Fruit fly (Drosophila melanogaster) whole organism, embryonic: Measurements from ENCODE around the gene CG10907.
A peak's percentile ranks its signal among the peaks of the same experiment; 100 is the strongest.

Experiments
- Adf1 ChIP-seq: fragments of 200-800 bp; sonication (Bioruptor generic); IDR thresholded peaks from 2 replicates; pipeline ENCODE4 v1.3.6; 2022; ENCODE audit warnings: missing biosample characterization, missing genetic modification characterization
- Antp ChIP-seq: fragments of 200-800 bp; sonication (Bioruptor generic); optimal IDR thresholded peaks from 3 replicates; lab custom pipeline; 2016; ENCODE audit warnings: missing biosample characterization, missing genetic modification characterization
- Bdp1 ChIP-seq: fragments of 200-800 bp; sonication (Bioruptor generic); optimal IDR thresholded peaks from 3 replicates; lab custom pipeline; 2016; ENCODE audit warnings: missing biosample characterization, missing genetic modification characterization
- CG10543 ChIP-seq: fragments of 200-800 bp; sonication (Bioruptor generic); optimal IDR thresholded peaks from 3 replicates; lab custom pipeline; 2017; ENCODE audit warnings: missing biosample characterization, mild to moderate bottlenecking, missing genetic modification characterization, moderate library complexity
- CG10654 ChIP-seq: fragments of 200-800 bp; sonication (Bioruptor generic); optimal IDR thresholded peaks from 2 replicates; lab custom pipeline; 2016; ENCODE audit warnings: missing biosample characterization, missing genetic modification characterization
- CG11456 ChIP-seq: fragments of 200-800 bp; sonication (Bioruptor generic); IDR thresholded peaks from 3 replicates; pipeline ENCODE4 v1.3.6; 2022; ENCODE audit warnings: missing biosample characterization, missing genetic modification characterization
- CG11504 ChIP-seq: fragments of 200-800 bp; sonication (Bioruptor generic); optimal IDR thresholded peaks from 3 replicates; lab custom pipeline; 2019; ENCODE audit warnings: missing biosample characterization, mild to moderate bottlenecking, missing genetic modification characterization, moderate library complexity
- CG12769 ChIP-seq: fragments of 200-800 bp; sonication (Bioruptor generic); optimal IDR thresholded peaks from 2 replicates; lab custom pipeline; 2019; ENCODE audit warnings: missing biosample characterization, mild to moderate bottlenecking, missing genetic modification characterization, moderate library complexity
- CG12942 ChIP-seq: fragments of 200-800 bp; sonication (Bioruptor generic); optimal IDR thresholded peaks from 3 replicates; lab custom pipeline; 2016; ENCODE audit warnings: missing biosample characterization, missing genetic modification characterization
- CG13123 ChIP-seq: fragments of 200-800 bp; sonication (Bioruptor generic); optimal IDR thresholded peaks from 2 replicates; lab custom pipeline; 2016; ENCODE audit warnings: missing biosample characterization, missing genetic modification characterization
- CG13287 ChIP-seq: fragments of 200-800 bp; sonication (Bioruptor generic); IDR thresholded peaks from 2 replicates; pipeline ENCODE4 v1.3.6; 2022; ENCODE audit warnings: missing biosample characterization, missing genetic modification characterization; ENCODE audit not compliant: partially characterized antibody
- CG13424 ChIP-seq: fragments of 200-800 bp; sonication (Bioruptor generic); optimal IDR thresholded peaks from 2 replicates; lab custom pipeline; 2019; ENCODE audit warnings: missing biosample characterization, mild to moderate bottlenecking, missing genetic modification characterization, moderate library complexity
- CG14014 ChIP-seq: fragments of 200-800 bp; sonication (Bioruptor generic); IDR thresholded peaks from 2 replicates; pipeline ENCODE4 v1.3.6; 2022; ENCODE audit warnings: missing biosample characterization, missing genetic modification characterization
- CG14441 ChIP-seq: fragments of 200-800 bp; sonication (Bioruptor generic); IDR thresholded peaks from 2 replicates; pipeline ENCODE4 v1.3.6; 2022; ENCODE audit warnings: missing biosample characterization, missing genetic modification characterization
- CG2678 ChIP-seq: fragments of 200-800 bp; sonication (Bioruptor generic); optimal IDR thresholded peaks from 3 replicates; lab custom pipeline; 2019; ENCODE audit warnings: missing biosample characterization, mild to moderate bottlenecking, missing genetic modification characterization, moderate library complexity
- CG30403 ChIP-seq: fragments of 200-800 bp; sonication (Bioruptor generic); optimal IDR thresholded peaks from 3 replicates; lab custom pipeline; 2016; ENCODE audit warnings: missing biosample characterization, missing genetic modification characterization
- CG3163 ChIP-seq: fragments of 200-800 bp; sonication (Bioruptor generic); optimal IDR thresholded peaks from 3 replicates; lab custom pipeline; 2016; ENCODE audit warnings: missing biosample characterization, missing genetic modification characterization
- CG34224 ChIP-seq: fragments of 200-800 bp; sonication (Bioruptor generic); IDR thresholded peaks from 3 replicates; pipeline ENCODE4 v1.3.6; 2022; ENCODE audit warnings: missing biosample characterization, missing genetic modification characterization; ENCODE audit not compliant: partially characterized antibody
- CG3995 ChIP-seq: fragments of 200-800 bp; sonication (Bioruptor generic); optimal IDR thresholded peaks from 3 replicates; lab custom pipeline; 2016; ENCODE audit warnings: missing biosample characterization, missing genetic modification characterization
- CG42726 ChIP-seq: fragments of 200-800 bp; sonication (Bioruptor generic); IDR thresholded peaks from 2 replicates; pipeline ENCODE4 v1.3.6; 2022; ENCODE audit warnings: missing biosample characterization, missing genetic modification characterization; ENCODE audit not compliant: partially characterized antibody
- CG6813 ChIP-seq: fragments of 200-800 bp; sonication (Bioruptor generic); optimal IDR thresholded peaks from 2 replicates; lab custom pipeline; 2017; ENCODE audit warnings: missing biosample characterization, missing genetic modification characterization, mild to moderate bottlenecking, moderate library complexity, missing genetic modification reagents
- CG8281 ChIP-seq: fragments of 200-800 bp; sonication (Bioruptor generic); optimal IDR thresholded peaks from 2 replicates; lab custom pipeline; 2018; ENCODE audit warnings: missing biosample characterization, mild to moderate bottlenecking, missing genetic modification characterization, moderate library complexity
- Chrac-16 ChIP-seq: fragments of 200-800 bp; sonication (Bioruptor generic); optimal IDR thresholded peaks from 3 replicates; lab custom pipeline; 2016; ENCODE audit warnings: missing biosample characterization, missing genetic modification characterization
- D19A ChIP-seq: fragments of 200-800 bp; optimal IDR thresholded peaks from 3 replicates; lab custom pipeline; 2019; ENCODE audit warnings: missing biosample characterization, mild to moderate bottlenecking, missing genetic modification characterization, moderate library complexity
- HLH4C ChIP-seq: fragments of 200-800 bp; sonication (Bioruptor generic); IDR thresholded peaks from 3 replicates; pipeline ENCODE4 v1.3.6; 2022; ENCODE audit warnings: missing biosample characterization, missing genetic modification characterization; ENCODE audit not compliant: partially characterized antibody
- Hmr ChIP-seq: fragments of 200-800 bp; sonication (Bioruptor generic); optimal IDR thresholded peaks from 3 replicates; lab custom pipeline; 2017; ENCODE audit warnings: mild to moderate bottlenecking, missing biosample characterization, missing genetic modification reagents, missing genetic modification characterization
- Hsf ChIP-seq: fragments of 200-800 bp; sonication (Bioruptor generic); optimal IDR thresholded peaks from 3 replicates; lab custom pipeline; 2016; ENCODE audit warnings: missing biosample characterization, missing genetic modification characterization
- Lim3 ChIP-seq: fragments of 200-800 bp; sonication (Bioruptor generic); IDR thresholded peaks from 2 replicates; pipeline ENCODE4 v1.3.6; 2022; ENCODE audit warnings: missing biosample characterization, missing genetic modification characterization
- Max ChIP-seq: fragments of 200-800 bp; sonication (Bioruptor generic); optimal IDR thresholded peaks from 2 replicates; lab custom pipeline; 2016; ENCODE audit warnings: missing biosample characterization, mild to moderate bottlenecking, missing genetic modification characterization
- Med ChIP-seq: fragments of 200-800 bp; sonication (Bioruptor generic); peaks from one replicate; lab custom pipeline; 2016; ENCODE audit warnings: missing biosample characterization, missing genetic modification characterization, mild to moderate bottlenecking, inconsistent platforms, moderate library complexity
- NC2β ChIP-seq: fragments of 200-800 bp; sonication (Bioruptor generic); optimal IDR thresholded peaks from 2 replicates; lab custom pipeline; 2016; ENCODE audit warnings: missing biosample characterization, missing genetic modification characterization
- Nf-YB ChIP-seq: fragments of 200-800 bp; sonication (Bioruptor generic); optimal IDR thresholded peaks from 3 replicates; lab custom pipeline; 2019; ENCODE audit warnings: missing biosample characterization, mild to moderate bottlenecking, missing genetic modification characterization, moderate library complexity
- Optix ChIP-seq: fragments of 200-800 bp; sonication (Bioruptor generic); IDR thresholded peaks from 3 replicates; pipeline ENCODE4 v1.3.6; 2022; ENCODE audit warnings: missing biosample characterization, missing genetic modification characterization
- Pdp1 ChIP-seq, 2 experiments: fragments of 200-800 bp; sonication (Bioruptor generic); optimal IDR thresholded peaks; 3 replicates each; lab custom pipeline; 2016; ENCODE audit warnings: missing biosample characterization in 2 of 2, missing genetic modification characterization in 2 of 2, mild to moderate bottlenecking in 1 of 2, moderate library complexity in 1 of 2
- Poxn ChIP-seq: fragments of 200-800 bp; sonication (Bioruptor generic); IDR thresholded peaks from 2 replicates; pipeline ENCODE4 v1.3.6; 2022; ENCODE audit warnings: missing biosample characterization, missing genetic modification characterization
- Rx ChIP-seq: fragments of 200-800 bp; sonication (Bioruptor generic); IDR thresholded peaks from 2 replicates; pipeline ENCODE4 v1.3.6; 2022; ENCODE audit warnings: missing biosample characterization, missing genetic modification characterization
- Vsx1 ChIP-seq: fragments of 200-800 bp; sonication (Bioruptor generic); optimal IDR thresholded peaks from 2 replicates; lab custom pipeline; 2017; ENCODE audit warnings: missing biosample characterization, mild to moderate bottlenecking, missing genetic modification characterization, missing genetic modification reagents
- bigmax ChIP-seq: fragments of 200-800 bp; sonication (Bioruptor generic); optimal IDR thresholded peaks from 2 replicates; lab custom pipeline; 2018; ENCODE audit warnings: missing biosample characterization, mild to moderate bottlenecking, missing genetic modification characterization
- ci ChIP-seq: fragments of 200-800 bp; sonication (Bioruptor generic); IDR thresholded peaks from 3 replicates; pipeline ENCODE4 v1.3.6; 2022; ENCODE audit warnings: missing biosample characterization, missing genetic modification characterization
- corto ChIP-seq: fragments of 200-800 bp; sonication (Bioruptor generic); optimal IDR thresholded peaks from 2 replicates; lab custom pipeline; 2016; ENCODE audit warnings: missing biosample characterization, mild to moderate bottlenecking, missing genetic modification characterization, moderate library complexity
- croc ChIP-seq: fragments of 200-800 bp; sonication (Bioruptor generic); conservative IDR thresholded peaks from 3 replicates; pipeline ENCODE4 v1.3.6; 2022; ENCODE audit warnings: missing biosample characterization, missing genetic modification characterization
- exex ChIP-seq: fragments of 200-800 bp; sonication (Bioruptor generic); optimal IDR thresholded peaks from 4 replicates; lab custom pipeline; 2018; ENCODE audit warnings: missing biosample characterization, mild to moderate bottlenecking, missing genetic modification characterization, moderate library complexity
- her ChIP-seq: fragments of 200-800 bp; sonication (Bioruptor generic); optimal IDR thresholded peaks from 2 replicates; lab custom pipeline; 2016; ENCODE audit warnings: missing biosample characterization, missing genetic modification characterization
- kay ChIP-seq: fragments of 200-800 bp; sonication (Bioruptor generic); optimal IDR thresholded peaks from 2 replicates; lab custom pipeline; 2016; ENCODE audit warnings: missing biosample characterization, missing genetic modification characterization
- luna ChIP-seq: fragments of 200-800 bp; sonication (Bioruptor generic); optimal IDR thresholded peaks from 2 replicates; lab custom pipeline; 2016; ENCODE audit warnings: missing biosample characterization, missing genetic modification characterization
- pros ChIP-seq: fragments of 200-800 bp; sonication (Bioruptor generic); optimal IDR thresholded peaks from 3 replicates; lab custom pipeline; 2019; ENCODE audit warnings: missing biosample characterization, mild to moderate bottlenecking, missing genetic modification characterization, moderate library complexity
- schlank ChIP-seq: fragments of 200-800 bp; sonication (Bioruptor generic); optimal IDR thresholded peaks from 2 replicates; lab custom pipeline; 2018; ENCODE audit warnings: missing biosample characterization, mild to moderate bottlenecking, missing genetic modification characterization
- sob ChIP-seq: fragments of 200-800 bp; sonication (Bioruptor generic); IDR thresholded peaks from 2 replicates; pipeline ENCODE4 v1.3.6; 2022; ENCODE audit warnings: missing biosample characterization, missing genetic modification characterization
- sug ChIP-seq: fragments of 200-800 bp; optimal IDR thresholded peaks from 2 replicates; lab custom pipeline; 2019; ENCODE audit warnings: missing biosample characterization, mild to moderate bottlenecking, missing genetic modification characterization, moderate library complexity
- zfh1 ChIP-seq: fragments of 200-800 bp; sonication (Bioruptor generic); IDR thresholded peaks from 3 replicates; pipeline ENCODE4 v1.3.6; 2022; ENCODE audit warnings: missing biosample characterization, missing genetic modification characterization
- zfh2 ChIP-seq: fragments of 200-800 bp; sonication (Bioruptor generic); optimal IDR thresholded peaks from 2 replicates; lab custom pipeline; 2016; ENCODE audit warnings: missing biosample characterization, missing genetic modification characterization

CG10907 gene

DNA sequence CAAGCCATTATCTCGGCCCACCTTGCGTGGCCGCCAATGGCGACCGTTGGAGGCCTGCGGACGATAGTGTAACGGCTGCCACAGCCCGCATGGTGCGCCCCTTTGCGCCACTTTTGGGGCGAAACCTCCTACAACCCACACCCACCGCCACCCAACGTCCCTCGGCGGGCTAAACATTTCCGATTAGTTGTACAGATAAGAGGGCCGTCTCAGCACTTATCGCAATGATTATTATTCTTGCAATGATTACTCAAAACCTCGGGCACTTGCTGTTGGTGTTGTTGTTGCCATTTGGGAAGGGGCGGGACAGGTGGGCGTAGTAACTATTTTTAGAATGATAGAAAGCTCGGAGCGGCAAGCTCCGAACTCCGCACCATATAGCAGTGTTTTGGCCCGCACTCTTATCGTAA, 20.7 kb upstream of the CG10907 start (continued):
- TF ChIP-seq CG11504 (tag; lab: Kevin White, UChicago) (no peak), CG10543 (peak; percentile 89), kay (peak; percentile 20), croc (GFP tag; lab: Robert Waterston, UW) (no peak), CG14014 (GFP tag; lab: Robert Waterston, UW) (no peak), Adf1 (GFP tag; lab: Robert Waterston, UW) (peak; percentile 44; the same call in 1 of the 2 replicates), ci (GFP tag; lab: Robert Waterston, UW) (peak; percentile 40; the same call in 1 of the 3 replicates), CG3163 (GFP tag; lab: Kevin White, UChicago) (no peak), luna (GFP tag; lab: Kevin White, UChicago) (no peak), Max (GFP tag; lab: Kevin White, UChicago) (no peak), zfh1 (GFP tag; lab: Robert Waterston, UW) (no peak), CG34224 (GFP tag; lab: Robert Waterston, UW) (0 out of 3 replicates have a peak, but pooled peaks have one; percentile 13), Hsf (GFP tag; lab: Kevin White, UChicago) (no peak), Pdp1 (GFP tag; optimal IDR thresholded peaks at IDR 0.05; lab: Kevin White, UChicago) (peak in 1 of 2 experiments; percentile 60), CG12942 (GFP tag; lab: Kevin White, UChicago) (no peak), sug (tag; lab: Kevin White, UChicago) (peak; percentile 97), CG6813 (GFP tag; lab: Kevin White, UChicago) (peak; percentile 46), Optix (GFP tag; lab: Robert Waterston, UW) (no peak), CG42726 (GFP tag; lab: Robert Waterston, UW) (no peak), CG13424 (tag; lab: Kevin White, UChicago) (no peak), Chrac-16 (no peak), CG14441 (GFP tag; lab: Robert Waterston, UW) (peak; percentile 12; the same call in 1 of the 2 replicates), exex (tag; lab: Kevin White, UChicago) (peak; percentile 99), Vsx1 (GFP tag; lab: Kevin White, UChicago) (no peak), Bdp1 (GFP tag; lab: Kevin White, UChicago) (peak; percentile 94), CG10654 (GFP tag; lab: Kevin White, UChicago) (no peak), CG30403 (GFP tag; lab: Kevin White, UChicago) (no peak), CG2678 (tag; lab: Kevin White, UChicago) (peak; percentile 24), Nf-YB (GFP tag; lab: Kevin White, UChicago) (peak; percentile 65), Poxn (GFP tag; lab: Robert Waterston, UW) (no peak), bigmax (GFP tag; lab: Kevin White, UChicago) (no peak), CG11456 (no peak), Antp (GFP tag; lab: Kevin White, UChicago) (no peak), NC2β (GFP tag; lab: Kevin White, UChicago) (no peak), Med (GFP tag; lab: Kevin White, UChicago) (peak; percentile 88), D19A (no peak), CG13123 (GFP tag; lab: Kevin White, UChicago) (no peak), CG8281 (tag; lab: Kevin White, UChicago) (no peak), CG12769 (peak; percentile 51), her (no peak), sob (GFP tag; lab: Robert Waterston, UW) (no peak), zfh2 (GFP tag; lab: Kevin White, UChicago) (no peak), Lim3 (GFP tag; lab: Robert Waterston, UW) (0 out of 2 replicates have a peak, but pooled peaks have one; percentile 38), pros (peak; percentile 68), CG13287 (peak; percentile 16; the same call in 1 of the 2 replicates), schlank (tag; lab: Kevin White, UChicago) (no peak), Hmr (peak; percentile 35), Rx (GFP tag; lab: Robert Waterston, UW) (no peak), corto (GFP tag; lab: Kevin White, UChicago) (no peak), CG3995 (GFP tag; lab: Kevin White, UChicago) (no peak), HLH4C (GFP tag; lab: Robert Waterston, UW) (0 out of 3 replicates have a peak, but pooled peaks have one; percentile 33)
